Fruit fly (Drosophila melanogaster) whole organism, embryonic: ENCODE measurements around the gene PIG-L.

Experiments used
- Bgb ChIP-seq: fragments of 200-800 bp; sonication (Bioruptor generic); IDR thresholded peaks from 2 replicates; pipeline ENCODE4 v1.3.6; 2022; ENCODE audit warnings: missing biosample characterization, missing genetic modification characterization; ENCODE audit not compliant: partially characterized antibody
- CG10274 ChIP-seq: fragments of 200-800 bp; sonication (Bioruptor generic); optimal IDR thresholded peaks from 3 replicates; lab custom pipeline; 2017; ENCODE audit warnings: missing biosample characterization, mild to moderate bottlenecking, missing genetic modification characterization
- CG10321 ChIP-seq: fragments of 200-800 bp; sonication (Bioruptor generic); IDR thresholded peaks from 2 replicates; pipeline ENCODE4 v1.3.6; 2022; ENCODE audit warnings: missing biosample characterization, missing genetic modification characterization
- CG10959 ChIP-seq: fragments of 200-800 bp; sonication (Bioruptor generic); IDR thresholded peaks from 2 replicates; pipeline ENCODE4 v1.3.6; 2022; ENCODE audit warnings: missing biosample characterization, missing genetic modification characterization
- CG11696 ChIP-seq: fragments of 200-800 bp; sonication (Bioruptor generic); IDR thresholded peaks from 2 replicates; pipeline ENCODE4 v1.3.6; 2022; ENCODE audit warnings: missing biosample characterization, missing genetic modification characterization
- CG11723 ChIP-seq: fragments of 200-800 bp; sonication (Bioruptor generic); optimal IDR thresholded peaks from 2 replicates; lab custom pipeline; 2017; ENCODE audit warnings: missing biosample characterization, mild to moderate bottlenecking, missing genetic modification characterization
- CG12219 ChIP-seq: fragments of 200-800 bp; sonication (Bioruptor generic); optimal IDR thresholded peaks from 3 replicates; lab custom pipeline; 2018; ENCODE audit warnings: missing biosample characterization, mild to moderate bottlenecking, missing genetic modification characterization
- CG13123 ChIP-seq: fragments of 200-800 bp; sonication (Bioruptor generic); optimal IDR thresholded peaks from 2 replicates; lab custom pipeline; 2016; ENCODE audit warnings: missing biosample characterization, missing genetic modification characterization
- CG13894 ChIP-seq: fragments of 200-800 bp; sonication (Bioruptor generic); optimal IDR thresholded peaks from 3 replicates; lab custom pipeline; 2018; ENCODE audit warnings: missing biosample characterization, mild to moderate bottlenecking, missing genetic modification characterization, moderate library complexity
- CG17186 ChIP-seq: fragments of 200-800 bp; sonication (Bioruptor generic); optimal IDR thresholded peaks from 3 replicates; lab custom pipeline; 2017; ENCODE audit warnings: missing biosample characterization, missing genetic modification reagents, missing genetic modification characterization
- CG17385 ChIP-seq: fragments of 200-800 bp; sonication (Bioruptor generic); optimal IDR thresholded peaks from 3 replicates; lab custom pipeline; 2018; ENCODE audit warnings: missing biosample characterization, mild to moderate bottlenecking, missing genetic modification characterization
- CG1832 ChIP-seq: fragments of 200-800 bp; sonication (Bioruptor generic); optimal IDR thresholded peaks from 2 replicates; lab custom pipeline; 2017; ENCODE audit warnings: missing biosample characterization, mild to moderate bottlenecking, missing genetic modification characterization, inconsistent platforms
- CG18476 ChIP-seq: fragments of 200-800 bp; sonication (Bioruptor generic); optimal IDR thresholded peaks from 2 replicates; lab custom pipeline; 2016; ENCODE audit warnings: missing biosample characterization, mild to moderate bottlenecking, missing genetic modification characterization
- CG4617 ChIP-seq: fragments of 200-800 bp; sonication (Bioruptor generic); optimal IDR thresholded peaks from 3 replicates; lab custom pipeline; 2016; ENCODE audit warnings: missing biosample characterization, missing genetic modification characterization, borderline replicate concordance
- CG8089 ChIP-seq: fragments of 200-800 bp; sonication (Bioruptor generic); optimal IDR thresholded peaks from 3 replicates; lab custom pipeline; 2016; ENCODE audit warnings: missing biosample characterization, missing genetic modification characterization
- CG8944 ChIP-seq: fragments of 200-800 bp; sonication (Bioruptor generic); optimal IDR thresholded peaks from 3 replicates; lab custom pipeline; 2016; ENCODE audit warnings: missing biosample characterization, missing genetic modification characterization
- CG9817 ChIP-seq: fragments of 200-800 bp; sonication (Bioruptor generic); optimal IDR thresholded peaks from 2 replicates; lab custom pipeline; 2018; ENCODE audit warnings: missing biosample characterization, mild to moderate bottlenecking, missing genetic modification characterization, moderate library complexity
- CHES-1-like ChIP-seq: fragments of 200-800 bp; sonication (Bioruptor generic); optimal IDR thresholded peaks from 2 replicates; lab custom pipeline; 2016; ENCODE audit warnings: missing biosample characterization, missing genetic modification characterization
- Dbx ChIP-seq: fragments of 200-800 bp; sonication (Bioruptor generic); IDR thresholded peaks from 3 replicates; pipeline ENCODE4 v1.3.6; 2022; ENCODE audit warnings: missing biosample characterization, missing genetic modification characterization
- Gsc ChIP-seq: fragments of 200-800 bp; sonication (Bioruptor generic); IDR thresholded peaks from 2 replicates; pipeline ENCODE4 v1.3.6; 2022; ENCODE audit warnings: missing biosample characterization, missing genetic modification characterization
- Hey ChIP-seq: fragments of 200-800 bp; sonication (Bioruptor generic); optimal IDR thresholded peaks from 3 replicates; lab custom pipeline; 2018; ENCODE audit warnings: missing biosample characterization, mild to moderate bottlenecking, missing genetic modification characterization
- HmgZ ChIP-seq: fragments of 200-800 bp; sonication (Bioruptor generic); optimal IDR thresholded peaks from 2 replicates; lab custom pipeline; 2018; ENCODE audit warnings: missing biosample characterization, mild to moderate bottlenecking, missing genetic modification characterization
- NC2β ChIP-seq: fragments of 200-800 bp; sonication (Bioruptor generic); optimal IDR thresholded peaks from 2 replicates; lab custom pipeline; 2016; ENCODE audit warnings: missing biosample characterization, missing genetic modification characterization
- Nf-YA ChIP-seq: fragments of 200-800 bp; sonication (Bioruptor generic); IDR thresholded peaks from 2 replicates; pipeline ENCODE4 v1.3.6; 2022; ENCODE audit warnings: missing biosample characterization, missing genetic modification characterization
- Oaz ChIP-seq: fragments of 200-800 bp; sonication (Bioruptor generic); IDR thresholded peaks from 2 replicates; pipeline ENCODE4 v1.3.6; 2022; ENCODE audit warnings: missing biosample characterization, missing genetic modification characterization
- Optix ChIP-seq: fragments of 200-800 bp; sonication (Bioruptor generic); IDR thresholded peaks from 3 replicates; pipeline ENCODE4 v1.3.6; 2022; ENCODE audit warnings: missing biosample characterization, missing genetic modification characterization
- Ravus ChIP-seq: fragments of 200-800 bp; sonication (Bioruptor generic); IDR thresholded peaks from 2 replicates; pipeline ENCODE4 v1.3.6; 2022; ENCODE audit warnings: missing biosample characterization, missing genetic modification characterization
- Sox102F ChIP-seq: fragments of 200-800 bp; sonication (Bioruptor generic); optimal IDR thresholded peaks from 2 replicates; lab custom pipeline; 2018; ENCODE audit warnings: missing biosample characterization, mild to moderate bottlenecking, missing genetic modification characterization, moderate library complexity
- TFAM ChIP-seq: fragments of 200-800 bp; sonication (Bioruptor generic); optimal IDR thresholded peaks from 2 replicates; lab custom pipeline; 2017; ENCODE audit warnings: missing biosample characterization, missing genetic modification characterization, inconsistent platforms
- aop ChIP-seq: fragments of 200-800 bp; sonication (Bioruptor generic); IDR thresholded peaks from 2 replicates; pipeline ENCODE4 v1.3.6; 2022; ENCODE audit warnings: missing biosample characterization, missing genetic modification characterization
- ato ChIP-seq: fragments of 200-800 bp; sonication (Bioruptor generic); IDR thresholded peaks from 2 replicates; pipeline ENCODE4 v1.3.6; 2022; ENCODE audit warnings: missing biosample characterization, missing genetic modification characterization; ENCODE audit not compliant: partially characterized antibody
- az2 ChIP-seq: fragments of 200-800 bp; sonication (Bioruptor generic); optimal IDR thresholded peaks from 3 replicates; lab custom pipeline; 2016; ENCODE audit warnings: missing biosample characterization, missing genetic modification characterization
- bbx ChIP-seq: fragments of 200-800 bp; sonication (Bioruptor generic); IDR thresholded peaks from 2 replicates; pipeline ENCODE4 v1.3.6; 2022; ENCODE audit warnings: missing biosample characterization, missing genetic modification characterization; ENCODE audit not compliant: partially characterized antibody
- bowl ChIP-seq: fragments of 200-800 bp; sonication (Bioruptor generic); IDR thresholded peaks from 2 replicates; pipeline ENCODE4 v1.3.6; 2022; ENCODE audit warnings: missing biosample characterization, missing genetic modification characterization
- cas ChIP-seq: fragments of 200-800 bp; sonication (Bioruptor generic); IDR thresholded peaks from 2 replicates; pipeline ENCODE4 v1.3.6; 2022; ENCODE audit warnings: missing biosample characterization, missing genetic modification characterization
- dati ChIP-seq: fragments of 200-800 bp; sonication (Bioruptor generic); IDR thresholded peaks from 2 replicates; pipeline ENCODE4 v1.3.6; 2022; ENCODE audit warnings: missing biosample characterization, missing genetic modification characterization
- dmrt99B ChIP-seq: fragments of 200-800 bp; sonication (Bioruptor generic); optimal IDR thresholded peaks from 2 replicates; lab custom pipeline; 2018; ENCODE audit warnings: missing biosample characterization, mild to moderate bottlenecking, missing genetic modification characterization, moderate library complexity
- en ChIP-seq: fragments of 200-800 bp; sonication (Bioruptor generic); optimal IDR thresholded peaks from 2 replicates; lab custom pipeline; 2016; ENCODE audit warnings: missing biosample characterization, missing genetic modification characterization
- eve ChIP-seq, 2 experiments: fragments of >200 bp; optimal IDR thresholded peaks; 2 replicates each; lab custom pipeline; 2017; ENCODE audit warnings: missing biosample characterization in 2 of 2, missing genetic modification characterization in 2 of 2
- gsb-n ChIP-seq: fragments of 200-800 bp; sonication (Bioruptor generic); optimal IDR thresholded peaks from 3 replicates; lab custom pipeline; 2018; ENCODE audit warnings: missing biosample characterization, mild to moderate bottlenecking, missing genetic modification characterization
- jigr1 ChIP-seq: fragments of 200-800 bp; sonication (Bioruptor generic); IDR thresholded peaks from 3 replicates; pipeline ENCODE4 v1.3.6; 2022; ENCODE audit warnings: missing biosample characterization, missing genetic modification characterization
- maf-S ChIP-seq: fragments of 200-800 bp; sonication (Bioruptor generic); optimal IDR thresholded peaks from 2 replicates; lab custom pipeline; 2016; ENCODE audit warnings: missing biosample characterization, missing genetic modification characterization
- p53 ChIP-seq: fragments of 200-800 bp; sonication (Bioruptor generic); optimal IDR thresholded peaks from 2 replicates; lab custom pipeline; 2016; ENCODE audit warnings: missing biosample characterization, missing genetic modification characterization
- psq ChIP-seq: fragments of 200-800 bp; sonication (Bioruptor generic); optimal IDR thresholded peaks from 2 replicates; lab custom pipeline; 2017; ENCODE audit warnings: missing biosample characterization, missing genetic modification characterization
- rib ChIP-seq: fragments of 200-800 bp; sonication (Bioruptor generic); IDR thresholded peaks from 2 replicates; pipeline ENCODE4 v1.3.6; 2022; ENCODE audit warnings: missing biosample characterization, missing genetic modification characterization
- run ChIP-seq: fragments of 200-800 bp; sonication (Bioruptor generic); optimal IDR thresholded peaks from 3 replicates; lab custom pipeline; 2018; ENCODE audit warnings: missing biosample characterization, mild to moderate bottlenecking, missing genetic modification characterization
- sna ChIP-seq: fragments of 200-800 bp; sonication (Bioruptor generic); IDR thresholded peaks from 2 replicates; pipeline ENCODE4 v1.3.6; 2022; ENCODE audit warnings: missing biosample characterization, missing genetic modification characterization; ENCODE audit not compliant: partially characterized antibody
- toy ChIP-seq: fragments of 200-800 bp; sonication (Bioruptor generic); IDR thresholded peaks from 2 replicates; pipeline ENCODE4 v1.3.6; 2022; ENCODE audit warnings: missing biosample characterization, missing genetic modification characterization
- ttk ChIP-seq: fragments of 200-800 bp; sonication (Bioruptor generic); IDR thresholded peaks from 2 replicates; pipeline ENCODE4 v2.1.2; 2022; ENCODE audit warnings: missing biosample characterization, missing genetic modification characterization
- vfl ChIP-seq: fragments of 200-800 bp; sonication (Bioruptor generic); optimal IDR thresholded peaks from 2 replicates; lab custom pipeline; 2016; ENCODE audit warnings: missing biosample characterization, missing genetic modification characterization

PIG-L gene

dm6 chr3R:20031043-20031763 lies 10.1 kb upstream of the PIG-L start, which contains the start of gene trem (continued):
- TF ChIP-seq eve (GFP tag; optimal IDR thresholded peaks at IDR 0.05; lab: Kevin White, UChicago) (no peak), Bgb (GFP tag; lab: Robert Waterston, UW) (no peak; the same call in 1 of the 2 replicates), Optix (no peak), CG8089 (GFP tag; lab: Kevin White, UChicago) (peak; percentile 16), maf-S (GFP tag; lab: Kevin White, UChicago) (no peak), TFAM (GFP tag; lab: Kevin White, UChicago) (no peak), Gsc (peak; percentile 60), NC2β (GFP tag; lab: Kevin White, UChicago) (no peak), CG1832 (GFP tag; lab: Kevin White, UChicago) (no peak), ttk (GFP tag; lab: Robert Waterston, UW) (peak; percentile 50; the same call in 1 of the 2 replicates), jigr1 (GFP tag; lab: Robert Waterston, UW) (peak; percentile 74; the same call in 2 of the 3 replicates), CG17385 (peak; percentile 68), Hey (tag; lab: Kevin White, UChicago) (no peak), CG13123 (peak; percentile 37), gsb-n (tag; lab: Kevin White, UChicago) (no peak), toy (GFP tag; lab: Robert Waterston, UW) (no peak), bbx (GFP tag; lab: Robert Waterston, UW) (no peak), CG17186 (GFP tag; lab: Kevin White, UChicago) (no peak), Dbx (GFP tag; lab: Robert Waterston, UW) (peak; percentile 50; the same call in 1 of the 3 replicates), CG9817 (tag; lab: Kevin White, UChicago) (peak; percentile 84), rib (GFP tag; lab: Robert Waterston, UW) (no peak), CG10274 (peak; percentile 38), p53 (GFP tag; lab: Kevin White, UChicago) (no peak), run (tag; lab: Kevin White, UChicago) (no peak), CG11723 (GFP tag; lab: Kevin White, UChicago) (peak; percentile 54), Nf-YA (GFP tag; lab: Robert Waterston, UW) (no peak), Oaz (GFP tag; lab: Robert Waterston, UW) (no peak), vfl (GFP tag; lab: Kevin White, UChicago) (no peak), CG12219 (GFP tag; lab: Kevin White, UChicago) (peak; percentile 20), CG4617 (GFP tag; lab: Kevin White, UChicago) (peak; percentile 21), ato (no peak), en (GFP tag; lab: Kevin White, UChicago) (no peak), dati (GFP tag; lab: Robert Waterston, UW) (no peak), CHES-1-like (peak; percentile 28), psq (GFP tag; lab: Kevin White, UChicago) (peak; percentile 61), Ravus (GFP tag; lab: Robert Waterston, UW) (no peak), Sox102F (peak; percentile 64), CG8944 (GFP tag; lab: Kevin White, UChicago) (peak; percentile 31), CG18476 (GFP tag; lab: Kevin White, UChicago) (peak; percentile 32), CG13894 (tag; lab: Kevin White, UChicago) (no peak), CG10321 (GFP tag; lab: Robert Waterston, UW) (no peak), cas (no peak), CG10959 (GFP tag; lab: Robert Waterston, UW) (0 out of 2 replicates have a peak, but pooled peaks have one; percentile 12), CG11696 (GFP tag; lab: Robert Waterston, UW) (no peak), az2 (peak; percentile 73), aop (GFP tag; lab: Robert Waterston, UW) (peak; percentile 28; the same call in 1 of the 2 replicates), bowl (no peak), dmrt99B (tag; lab: Kevin White, UChicago) (no peak), sna (GFP tag; lab: Robert Waterston, UW) (no peak), HmgZ (peak; percentile 18)
